Worm (Caenorhabditis elegans): ENCODE data around the gene metr-1.

ce11 chrII:10971677-10972076, 45.3 kb downstream of the metr-1 start:
- TF ChIP-seq nhr-12 (tag; optimal IDR thresholded peaks at IDR 0.05) (no peak), nhr-11 (tag; optimal IDR thresholded peaks at IDR 0.05) (no peak), lin-39 (tag; optimal IDR thresholded peaks at IDR 0.05) (no peak), nhr-23 (tag; optimal IDR thresholded peaks at IDR 0.05) (no peak), snpc-4 (tag; optimal IDR thresholded peaks at IDR 0.05) (no peak), sma-3 (GFP tag; optimal IDR thresholded peaks at IDR 0.05) (no peak), ceh-82 (tag; optimal IDR thresholded peaks at IDR 0.05) (no peak), fos-1 (tag; optimal IDR thresholded peaks at IDR 0.05) (no peak)

Data from whole organism, L2 larva.